Worm (Caenorhabditis elegans): Measurements from ENCODE around the gene Y56A3A.31.

- no peak for TF ChIP-seq nhr-77 (tag; optimal IDR thresholded peaks at IDR 0.05)
- TF ChIP-seq pqm-1 (tag; optimal IDR thresholded peaks at IDR 0.05) = no peak
These were observed 21.5 kb downstream of the Y56A3A.31 start for ce11 chrIII:11995783-11996182.

Measured in whole organism, L3 larva.